Fruit fly (Drosophila melanogaster) whole organism, embryonic: Measurements from ENCODE around the gene Slu7.

ENCODE experiments used
- ATbp ChIP-seq: fragments of 200-800 bp; sonication (Bioruptor generic); optimal IDR thresholded peaks from 2 replicates; lab custom pipeline; 2017; ENCODE audit warnings: missing biosample characterization, mild to moderate bottlenecking, missing genetic modification characterization, missing genetic modification reagents
- CG10209 ChIP-seq: fragments of 200-800 bp; sonication (Bioruptor generic); optimal IDR thresholded peaks from 3 replicates; lab custom pipeline; 2017; ENCODE audit warnings: missing biosample characterization, mild to moderate bottlenecking, missing genetic modification characterization, missing genetic modification reagents
- CG10959 ChIP-seq: fragments of 200-800 bp; sonication (Bioruptor generic); IDR thresholded peaks from 2 replicates; pipeline ENCODE4 v1.3.6; 2022; ENCODE audit warnings: missing biosample characterization, missing genetic modification characterization
- CG11085 ChIP-seq: fragments of 200-800 bp; sonication (Bioruptor generic); IDR thresholded peaks from 2 replicates; pipeline ENCODE4 v1.3.6; 2022; ENCODE audit warnings: missing biosample characterization, missing genetic modification characterization
- CG13296 ChIP-seq: fragments of 200-800 bp; sonication (Bioruptor generic); optimal IDR thresholded peaks from 3 replicates; lab custom pipeline; 2018; ENCODE audit warnings: missing biosample characterization, mild to moderate bottlenecking, missing genetic modification characterization
- CG13624 ChIP-seq: fragments of 200-800 bp; sonication (Bioruptor generic); optimal IDR thresholded peaks from 2 replicates; lab custom pipeline; 2016; ENCODE audit warnings: missing biosample characterization, missing genetic modification characterization
- CG14965 ChIP-seq: fragments of 200-800 bp; sonication (Bioruptor generic); optimal IDR thresholded peaks from 2 replicates; lab custom pipeline; 2016; ENCODE audit warnings: missing biosample characterization, missing genetic modification characterization, borderline replicate concordance
- CG15011 ChIP-seq: fragments of 200-800 bp; sonication (Bioruptor generic); optimal IDR thresholded peaks from 3 replicates; lab custom pipeline; 2018; ENCODE audit warnings: missing biosample characterization, mild to moderate bottlenecking, missing genetic modification characterization
- CG16815 ChIP-seq: fragments of 200-800 bp; sonication (Bioruptor generic); optimal IDR thresholded peaks from 3 replicates; lab custom pipeline; 2017; ENCODE audit warnings: missing biosample characterization, mild to moderate bottlenecking, missing genetic modification characterization
- CG17359 ChIP-seq: fragments of 200-800 bp; sonication (Bioruptor generic); optimal IDR thresholded peaks from 3 replicates; lab custom pipeline; 2018; ENCODE audit warnings: missing biosample characterization, mild to moderate bottlenecking, missing genetic modification characterization, moderate library complexity
- CG31441 ChIP-seq: fragments of 200-800 bp; sonication (Bioruptor generic); IDR thresholded peaks from 2 replicates; pipeline ENCODE4 v1.3.6; 2022; ENCODE audit warnings: missing biosample characterization, missing genetic modification characterization
- CG3838 ChIP-seq: fragments of 200-800 bp; sonication (Bioruptor generic); optimal IDR thresholded peaks from 3 replicates; lab custom pipeline; 2016; ENCODE audit warnings: missing biosample characterization, missing genetic modification characterization
- CG3995 ChIP-seq: fragments of 200-800 bp; sonication (Bioruptor generic); optimal IDR thresholded peaks from 3 replicates; lab custom pipeline; 2016; ENCODE audit warnings: missing biosample characterization, missing genetic modification characterization
- CG6683 ChIP-seq: fragments of 200-800 bp; sonication (Bioruptor generic); optimal IDR thresholded peaks from 2 replicates; lab custom pipeline; 2017; ENCODE audit warnings: missing biosample characterization, mild to moderate bottlenecking, missing genetic modification characterization, missing genetic modification reagents
- CG6791 ChIP-seq: fragments of 200-800 bp; sonication (Bioruptor generic); IDR thresholded peaks from 3 replicates; pipeline ENCODE4 v1.3.6; 2022; ENCODE audit warnings: missing biosample characterization, missing genetic modification characterization; ENCODE audit not compliant: partially characterized antibody
- CG8388 ChIP-seq: fragments of 200-800 bp; sonication (Bioruptor generic); optimal IDR thresholded peaks from 2 replicates; lab custom pipeline; 2019; ENCODE audit warnings: missing biosample characterization, mild to moderate bottlenecking, missing genetic modification characterization, moderate library complexity
- CG8478 ChIP-seq: fragments of >200 bp; optimal IDR thresholded peaks from 2 replicates; lab custom pipeline; 2018
- CG8924 ChIP-seq: fragments of 200-800 bp; optimal IDR thresholded peaks from 3 replicates; lab custom pipeline; 2019; ENCODE audit warnings: missing biosample characterization, mild to moderate bottlenecking, missing genetic modification characterization, moderate library complexity
- CG9817 ChIP-seq: fragments of 200-800 bp; sonication (Bioruptor generic); optimal IDR thresholded peaks from 2 replicates; lab custom pipeline; 2018; ENCODE audit warnings: missing biosample characterization, mild to moderate bottlenecking, missing genetic modification characterization, moderate library complexity
- CG9932 ChIP-seq: fragments of 200-800 bp; sonication (Bioruptor generic); IDR thresholded peaks from 2 replicates; pipeline ENCODE4 v1.3.6; 2022; ENCODE audit warnings: missing biosample characterization, missing genetic modification characterization
- D ChIP-seq, 2 experiments: fragments of 200-800 bp in 1 of 2; fragments of >200 bp in 1 of 2; sonication (Bioruptor generic) in 1 of 2; optimal IDR thresholded peaks; 2 replicates in 1 of 2; 3 replicates in 1 of 2; lab custom pipeline; 2017; ENCODE audit warnings: mild to moderate bottlenecking in 1 of 2, missing biosample characterization in 1 of 2, missing genetic modification characterization in 1 of 2, missing genetic modification reagents in 1 of 2
- H2.0 ChIP-seq: fragments of 200-800 bp; sonication (Bioruptor generic); IDR thresholded peaks from 2 replicates; pipeline ENCODE4 v1.3.6; 2022; ENCODE audit warnings: missing biosample characterization, missing genetic modification characterization
- MESR4 ChIP-seq: fragments of 200-800 bp; sonication (Bioruptor generic); optimal IDR thresholded peaks from 2 replicates; lab custom pipeline; 2018; ENCODE audit warnings: missing biosample characterization, mild to moderate bottlenecking, missing genetic modification characterization, moderate library complexity
- Pdp1 ChIP-seq, 2 experiments: fragments of 200-800 bp; sonication (Bioruptor generic); optimal IDR thresholded peaks; 3 replicates each; lab custom pipeline; 2016; ENCODE audit warnings: missing biosample characterization in 2 of 2, missing genetic modification characterization in 2 of 2, mild to moderate bottlenecking in 1 of 2, moderate library complexity in 1 of 2
- Sox100B ChIP-seq: fragments of 200-800 bp; sonication (Bioruptor generic); optimal IDR thresholded peaks from 3 replicates; lab custom pipeline; 2018; ENCODE audit warnings: missing biosample characterization, mild to moderate bottlenecking, missing genetic modification characterization
- Sox102F ChIP-seq: fragments of 200-800 bp; sonication (Bioruptor generic); optimal IDR thresholded peaks from 2 replicates; lab custom pipeline; 2018; ENCODE audit warnings: missing biosample characterization, mild to moderate bottlenecking, missing genetic modification characterization, moderate library complexity
- Sry-β ChIP-seq: fragments of 200-800 bp; sonication (Bioruptor generic); optimal IDR thresholded peaks from 2 replicates; lab custom pipeline; 2018; ENCODE audit warnings: missing biosample characterization, mild to moderate bottlenecking, missing genetic modification characterization, moderate library complexity
- TFAM ChIP-seq: fragments of 200-800 bp; sonication (Bioruptor generic); optimal IDR thresholded peaks from 2 replicates; lab custom pipeline; 2017; ENCODE audit warnings: missing biosample characterization, missing genetic modification characterization, inconsistent platforms
- YL-1 ChIP-seq: fragments of 200-800 bp; sonication (Bioruptor generic); optimal IDR thresholded peaks from 3 replicates; lab custom pipeline; 2017; ENCODE audit warnings: missing biosample characterization, mild to moderate bottlenecking, missing genetic modification characterization
- bab2 ChIP-seq: fragments of 200-800 bp; sonication (Bioruptor generic); optimal IDR thresholded peaks from 2 replicates; lab custom pipeline; 2016; ENCODE audit warnings: missing biosample characterization, missing genetic modification characterization
- croc ChIP-seq: fragments of 200-800 bp; sonication (Bioruptor generic); conservative IDR thresholded peaks from 3 replicates; pipeline ENCODE4 v1.3.6; 2022; ENCODE audit warnings: missing biosample characterization, missing genetic modification characterization
- cwo ChIP-seq: fragments of 200-800 bp; sonication (Bioruptor generic); optimal IDR thresholded peaks from 3 replicates; lab custom pipeline; 2017; ENCODE audit warnings: missing biosample characterization, missing genetic modification characterization, mild to moderate bottlenecking, moderate library complexity, missing genetic modification reagents
- dmrt11E ChIP-seq: fragments of 200-800 bp; sonication (Bioruptor generic); optimal IDR thresholded peaks from 3 replicates; lab custom pipeline; 2018; ENCODE audit warnings: missing biosample characterization, mild to moderate bottlenecking, missing genetic modification characterization, moderate library complexity
- emc ChIP-seq: fragments of 200-800 bp; sonication (Bioruptor generic); optimal IDR thresholded peaks from 2 replicates; lab custom pipeline; 2016; ENCODE audit warnings: missing biosample characterization, missing genetic modification characterization
- fru ChIP-seq: fragments of >200 bp; optimal IDR thresholded peaks from 2 replicates; lab custom pipeline; 2017
- ftz-f1 ChIP-seq: fragments of 200-800 bp; sonication (Bioruptor generic); optimal IDR thresholded peaks from 2 replicates; lab custom pipeline; 2016; ENCODE audit warnings: missing biosample characterization, missing genetic modification characterization
- grn ChIP-seq: fragments of 200-800 bp; sonication (Bioruptor generic); optimal IDR thresholded peaks from 3 replicates; lab custom pipeline; 2017; ENCODE audit warnings: missing biosample characterization, missing genetic modification characterization
- gsb ChIP-seq: fragments of 200-800 bp; sonication (Bioruptor generic); IDR thresholded peaks from 2 replicates; pipeline ENCODE4 v1.3.6; 2022; ENCODE audit warnings: missing biosample characterization, missing genetic modification characterization
- h ChIP-seq: fragments of >200 bp; optimal IDR thresholded peaks from 2 replicates; lab custom pipeline; 2017
- mirr ChIP-seq: fragments of 200-800 bp; sonication (Bioruptor generic); optimal IDR thresholded peaks from 3 replicates; lab custom pipeline; 2018; ENCODE audit warnings: missing biosample characterization, mild to moderate bottlenecking, missing genetic modification characterization
- otp ChIP-seq: fragments of 200-800 bp; sonication (Bioruptor generic); IDR thresholded peaks from 3 replicates; pipeline ENCODE4, ENCODE4 v1.3.6; 2022; ENCODE audit warnings: missing biosample characterization, missing genetic modification characterization
- pnt ChIP-seq: fragments of 200-800 bp; sonication (Bioruptor generic); optimal IDR thresholded peaks from 3 replicates; lab custom pipeline; 2016; ENCODE audit warnings: missing biosample characterization, missing genetic modification characterization
- run ChIP-seq: fragments of 200-800 bp; sonication (Bioruptor generic); optimal IDR thresholded peaks from 3 replicates; lab custom pipeline; 2018; ENCODE audit warnings: missing biosample characterization, mild to moderate bottlenecking, missing genetic modification characterization
- schlank ChIP-seq: fragments of 200-800 bp; sonication (Bioruptor generic); optimal IDR thresholded peaks from 2 replicates; lab custom pipeline; 2018; ENCODE audit warnings: missing biosample characterization, mild to moderate bottlenecking, missing genetic modification characterization
- shn ChIP-seq: fragments of 200-800 bp; sonication (Bioruptor generic); optimal IDR thresholded peaks from 3 replicates; lab custom pipeline; 2016; ENCODE audit warnings: missing biosample characterization, missing genetic modification characterization
- sim ChIP-seq: fragments of 200-800 bp; sonication (Bioruptor generic); IDR thresholded peaks from 2 replicates; pipeline ENCODE4 v1.3.6; 2022; ENCODE audit warnings: missing biosample characterization, missing genetic modification characterization
- stc ChIP-seq: fragments of 200-800 bp; sonication (Bioruptor generic); IDR thresholded peaks from 2 replicates; pipeline ENCODE4 v1.3.6; 2022; ENCODE audit warnings: missing biosample characterization, missing genetic modification characterization
- tin ChIP-seq: fragments of 200-800 bp; sonication (Bioruptor generic); optimal IDR thresholded peaks from 3 replicates; lab custom pipeline; 2016; ENCODE audit warnings: missing biosample characterization, missing genetic modification characterization
- wek ChIP-seq: fragments of 200-800 bp; sonication (Bioruptor generic); optimal IDR thresholded peaks from 3 replicates; lab custom pipeline; 2018; ENCODE audit warnings: missing biosample characterization, mild to moderate bottlenecking, missing genetic modification characterization, moderate library complexity
- z ChIP-seq: fragments of 200-800 bp; sonication (Bioruptor generic); IDR thresholded peaks from 3 replicates; pipeline ENCODE4 v1.3.6; 2022; ENCODE audit warnings: missing biosample characterization, missing genetic modification characterization

Gene Slu7

DNA sequence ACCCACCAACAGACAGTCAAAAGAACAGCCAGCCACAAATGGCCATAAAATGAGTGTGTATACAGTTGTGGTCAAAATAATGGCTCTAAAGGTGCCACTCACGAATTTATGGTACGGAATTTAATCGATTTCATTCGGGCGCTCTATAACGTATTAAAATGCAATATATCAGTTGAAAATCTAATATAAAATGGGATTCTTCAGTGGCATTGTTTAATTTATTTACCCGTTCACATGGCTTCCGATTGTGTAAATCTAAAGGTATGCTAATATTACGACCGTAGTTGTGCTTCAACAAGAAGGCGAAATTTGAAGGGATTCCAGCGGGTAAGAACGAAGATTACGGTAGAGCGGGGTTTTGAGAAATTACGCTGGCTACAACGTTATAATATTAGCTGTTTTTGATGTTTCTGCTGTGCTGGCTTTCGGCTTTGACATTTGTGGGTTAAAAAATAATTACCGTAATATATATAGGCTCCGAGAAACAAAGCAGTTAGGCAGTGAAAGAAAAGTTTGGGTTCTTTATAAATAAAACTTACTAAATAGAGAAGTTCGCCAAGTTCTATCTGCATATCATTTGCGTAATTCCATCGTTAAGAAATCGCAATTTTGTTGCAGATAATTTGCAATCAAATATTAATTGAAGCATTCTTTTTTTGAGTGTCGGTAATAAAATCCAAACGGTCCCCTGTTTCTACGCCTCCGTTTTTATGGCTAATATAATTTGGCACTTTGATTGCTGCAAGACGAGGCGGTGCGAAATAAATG, 36.9 kb upstream of the Slu7 start (continued):
- TF ChIP-seq CG3995 = no peak
- no peak for TF ChIP-seq CG17359 (tag; lab: Kevin White, UChicago)
- no peak for TF ChIP-seq CG15011 (GFP tag; lab: Kevin White, UChicago)
- no peak for TF ChIP-seq z (GFP tag; lab: Robert Waterston, UW)
- TF ChIP-seq YL-1 (GFP tag; lab: Kevin White, UChicago) = no peak
- no peak for TF ChIP-seq dmrt11E (tag; lab: Kevin White, UChicago)
- no peak for TF ChIP-seq shn (GFP tag; lab: Kevin White, UChicago)
- TF ChIP-seq CG9932 (GFP tag; lab: Robert Waterston, UW) = no peak
- no peak for TF ChIP-seq CG13624 (GFP tag; lab: Kevin White, UChicago)
- TF ChIP-seq TFAM = no peak
- TF ChIP-seq CG11085 = no peak
- no peak for TF ChIP-seq CG6683 (GFP tag; lab: Kevin White, UChicago)
- TF ChIP-seq CG9817 = no peak
- peak; percentile 34 for TF ChIP-seq Sox102F (GFP tag; lab: Kevin White, UChicago)
- no peak for TF ChIP-seq CG10209 (GFP tag; lab: Kevin White, UChicago)
- no peak for TF ChIP-seq bab2
- peak in 1 of 2 experiments; percentile 1 for TF ChIP-seq Pdp1 (GFP tag; optimal IDR thresholded peaks at IDR 0.05; lab: Kevin White, UChicago)
- no peak for TF ChIP-seq D (optimal IDR thresholded peaks at IDR 0.05; lab: Kevin White, UChicago)
- TF ChIP-seq D (GFP tag; optimal IDR thresholded peaks at IDR 0.05; lab: Kevin White, UChicago) = no peak
- no peak for TF ChIP-seq CG6791 (GFP tag; lab: Robert Waterston, UW)
- TF ChIP-seq CG13296 (GFP tag; lab: Kevin White, UChicago) = no peak
- TF ChIP-seq h (lab: Kevin White, UChicago) = no peak
- TF ChIP-seq Sry-β (GFP tag; lab: Kevin White, UChicago) = no peak
- TF ChIP-seq wek = no peak
- TF ChIP-seq CG8924 (tag; lab: Kevin White, UChicago) = no peak
- peak; percentile 28 for TF ChIP-seq run (tag; lab: Kevin White, UChicago)
- no peak for TF ChIP-seq MESR4 (GFP tag; lab: Kevin White, UChicago)
- TF ChIP-seq ftz-f1 (GFP tag; lab: Kevin White, UChicago) = no peak
- TF ChIP-seq schlank (tag; lab: Kevin White, UChicago) = no peak
- no peak for TF ChIP-seq CG3838 (GFP tag; lab: Kevin White, UChicago)
- TF ChIP-seq CG8478 = no peak
- peak; percentile 24 for TF ChIP-seq cwo
- no peak for TF ChIP-seq croc
- no peak for TF ChIP-seq mirr
- TF ChIP-seq fru = no peak
- no peak for TF ChIP-seq pnt (GFP tag; lab: Kevin White, UChicago)
- TF ChIP-seq CG8388 = no peak
- TF ChIP-seq CG31441 (GFP tag; lab: Robert Waterston, UW) = no peak
- peak; percentile 45 for TF ChIP-seq stc
- TF ChIP-seq grn (GFP tag; lab: Kevin White, UChicago) = no peak
- TF ChIP-seq sim = no peak
- no peak for TF ChIP-seq CG16815 (GFP tag; lab: Kevin White, UChicago)
- no peak for TF ChIP-seq H2.0 (GFP tag; lab: Robert Waterston, UW)
- TF ChIP-seq CG10959 (GFP tag; lab: Robert Waterston, UW) = no peak
- TF ChIP-seq ATbp (GFP tag; lab: Kevin White, UChicago) = no peak
- no peak for TF ChIP-seq otp (GFP tag; lab: Robert Waterston, UW)
- TF ChIP-seq gsb = no peak
- no peak for TF ChIP-seq CG14965 (GFP tag; lab: Kevin White, UChicago)
- no peak for TF ChIP-seq emc (GFP tag; lab: Kevin White, UChicago)
- no peak for TF ChIP-seq tin (GFP tag; lab: Kevin White, UChicago)
- no peak for TF ChIP-seq Sox100B (GFP tag; lab: Kevin White, UChicago)
